Fruit fly (Drosophila melanogaster) whole organism, embryonic: ENCODE measurements around the gene H.

Experiments
- Abd-B ChIP-seq: fragments of 200-800 bp; sonication (Bioruptor generic); optimal IDR thresholded peaks from 2 replicates; lab custom pipeline; 2018; ENCODE audit warnings: missing biosample characterization, mild to moderate bottlenecking, missing genetic modification characterization, moderate library complexity
- CG12219 ChIP-seq: fragments of 200-800 bp; sonication (Bioruptor generic); optimal IDR thresholded peaks from 3 replicates; lab custom pipeline; 2018; ENCODE audit warnings: missing biosample characterization, mild to moderate bottlenecking, missing genetic modification characterization
- CG1233 ChIP-seq: fragments of 200-800 bp; sonication (Bioruptor generic); optimal IDR thresholded peaks from 4 replicates; lab custom pipeline; 2018; ENCODE audit warnings: missing biosample characterization, mild to moderate bottlenecking, missing genetic modification characterization
- CG16815 ChIP-seq: fragments of 200-800 bp; sonication (Bioruptor generic); optimal IDR thresholded peaks from 3 replicates; lab custom pipeline; 2017; ENCODE audit warnings: missing biosample characterization, mild to moderate bottlenecking, missing genetic modification characterization
- CG17912 ChIP-seq: fragments of 200-800 bp; sonication (Bioruptor generic); optimal IDR thresholded peaks from 2 replicates; lab custom pipeline; 2018; ENCODE audit warnings: missing biosample characterization, mild to moderate bottlenecking, missing genetic modification characterization
- CG1832 ChIP-seq: fragments of 200-800 bp; sonication (Bioruptor generic); optimal IDR thresholded peaks from 2 replicates; lab custom pipeline; 2017; ENCODE audit warnings: missing biosample characterization, mild to moderate bottlenecking, missing genetic modification characterization, inconsistent platforms
- CG18599 ChIP-seq: fragments of 200-800 bp; sonication (Bioruptor generic); optimal IDR thresholded peaks from 3 replicates; lab custom pipeline; 2017; ENCODE audit warnings: missing biosample characterization, missing genetic modification characterization, mild to moderate bottlenecking, moderate library complexity, missing genetic modification reagents
- CG18764 ChIP-seq: fragments of 200-800 bp; sonication (Bioruptor generic); optimal IDR thresholded peaks from 3 replicates; lab custom pipeline; 2016; ENCODE audit warnings: missing biosample characterization, missing genetic modification characterization
- CG30403 ChIP-seq: fragments of 200-800 bp; sonication (Bioruptor generic); optimal IDR thresholded peaks from 3 replicates; lab custom pipeline; 2016; ENCODE audit warnings: missing biosample characterization, missing genetic modification characterization
- CG32772 ChIP-seq: fragments of 200-800 bp; sonication (Bioruptor generic); IDR thresholded peaks from 2 replicates; pipeline ENCODE4 v1.3.6; 2022; ENCODE audit warnings: missing biosample characterization, missing genetic modification characterization
- CG34422 ChIP-seq: fragments of 200-800 bp; sonication (Bioruptor generic); IDR thresholded peaks from 3 replicates; pipeline ENCODE4 v1.3.6; 2022; ENCODE audit warnings: missing biosample characterization, missing genetic modification characterization
- CG4854 ChIP-seq: fragments of 200-800 bp; sonication (Bioruptor generic); optimal IDR thresholded peaks from 2 replicates; lab custom pipeline; 2016; ENCODE audit warnings: missing biosample characterization, missing genetic modification characterization, inconsistent platforms
- CG5953 ChIP-seq: fragments of 200-800 bp; sonication (Bioruptor generic); IDR thresholded peaks from 2 replicates; pipeline ENCODE4 v1.3.6; 2022; ENCODE audit warnings: missing biosample characterization, missing genetic modification characterization
- CG6683 ChIP-seq: fragments of 200-800 bp; sonication (Bioruptor generic); optimal IDR thresholded peaks from 2 replicates; lab custom pipeline; 2017; ENCODE audit warnings: missing biosample characterization, mild to moderate bottlenecking, missing genetic modification characterization, missing genetic modification reagents
- CG6813 ChIP-seq: fragments of 200-800 bp; sonication (Bioruptor generic); optimal IDR thresholded peaks from 2 replicates; lab custom pipeline; 2017; ENCODE audit warnings: missing biosample characterization, missing genetic modification characterization, mild to moderate bottlenecking, moderate library complexity, missing genetic modification reagents
- CG8478 ChIP-seq: fragments of >200 bp; optimal IDR thresholded peaks from 2 replicates; lab custom pipeline; 2018
- CG9797 ChIP-seq: fragments of 200-800 bp; sonication (Bioruptor generic); optimal IDR thresholded peaks from 3 replicates; lab custom pipeline; 2018; ENCODE audit warnings: missing biosample characterization, mild to moderate bottlenecking, missing genetic modification characterization
- Chrac-16 ChIP-seq: fragments of 200-800 bp; sonication (Bioruptor generic); optimal IDR thresholded peaks from 3 replicates; lab custom pipeline; 2016; ENCODE audit warnings: missing biosample characterization, missing genetic modification characterization
- Dip2 ChIP-seq: fragments of 200-800 bp; sonication (Bioruptor generic); IDR thresholded peaks from 2 replicates; pipeline ENCODE4 v1.3.6; 2022; ENCODE audit warnings: missing biosample characterization, missing genetic modification characterization
- Doc2 ChIP-seq: fragments of 200-800 bp; sonication (Bioruptor generic); IDR thresholded peaks from 2 replicates; pipeline ENCODE4 v1.3.6; 2022; ENCODE audit warnings: missing biosample characterization, missing genetic modification characterization
- Gug ChIP-seq: fragments of 200-800 bp; sonication (Bioruptor generic); IDR thresholded peaks from 4 replicates; pipeline ENCODE4 v1.3.6; 2022; ENCODE audit warnings: missing biosample characterization, missing genetic modification characterization
- HLH3B ChIP-seq: fragments of 200-800 bp; sonication (Bioruptor generic); IDR thresholded peaks from 2 replicates; pipeline ENCODE4 v1.3.6; 2022; ENCODE audit warnings: missing biosample characterization, missing genetic modification characterization
- Lhr ChIP-seq: fragments of 200-800 bp; sonication (Bioruptor generic); optimal IDR thresholded peaks from 3 replicates; lab custom pipeline; 2017; ENCODE audit warnings: mild to moderate bottlenecking, missing biosample characterization, missing genetic modification reagents, missing genetic modification characterization
- NK7.1 ChIP-seq: fragments of 200-800 bp; sonication (Bioruptor generic); optimal IDR thresholded peaks from 3 replicates; lab custom pipeline; 2016; ENCODE audit warnings: missing biosample characterization, missing genetic modification characterization
- Opbp ChIP-seq: fragments of 200-800 bp; sonication (Bioruptor generic); IDR thresholded peaks from 3 replicates; pipeline ENCODE4 v1.3.6; 2022; ENCODE audit warnings: missing biosample characterization, missing genetic modification characterization; ENCODE audit not compliant: partially characterized antibody
- PHDP ChIP-seq: fragments of 200-800 bp; sonication (Bioruptor generic); optimal IDR thresholded peaks from 3 replicates; lab custom pipeline; 2018; ENCODE audit warnings: missing biosample characterization, mild to moderate bottlenecking, missing genetic modification characterization, moderate library complexity
- Sin3A ChIP-seq: fragments of >200 bp; optimal IDR thresholded peaks from 2 replicates; lab custom pipeline; 2018
- Taf1 ChIP-seq: fragments of 200-800 bp; sonication (Bioruptor generic); IDR thresholded peaks from 2 replicates; pipeline ENCODE4 v1.3.6; 2022; ENCODE audit warnings: missing biosample characterization, missing genetic modification characterization
- al ChIP-seq: fragments of 200-800 bp; sonication (Bioruptor generic); IDR thresholded peaks from 2 replicates; pipeline ENCODE4 v1.3.6; 2022; ENCODE audit warnings: missing biosample characterization, missing genetic modification characterization
- az2 ChIP-seq: fragments of 200-800 bp; sonication (Bioruptor generic); optimal IDR thresholded peaks from 3 replicates; lab custom pipeline; 2016; ENCODE audit warnings: missing biosample characterization, missing genetic modification characterization
- bab2 ChIP-seq: fragments of 200-800 bp; sonication (Bioruptor generic); optimal IDR thresholded peaks from 2 replicates; lab custom pipeline; 2016; ENCODE audit warnings: missing biosample characterization, missing genetic modification characterization
- bowl ChIP-seq: fragments of 200-800 bp; sonication (Bioruptor generic); IDR thresholded peaks from 2 replicates; pipeline ENCODE4 v1.3.6; 2022; ENCODE audit warnings: missing biosample characterization, missing genetic modification characterization
- chinmo ChIP-seq: fragments of 200-800 bp; sonication (Bioruptor generic); IDR thresholded peaks from 4 replicates; pipeline ENCODE4 v1.3.6; 2022; ENCODE audit warnings: missing biosample characterization, missing genetic modification characterization; ENCODE audit not compliant: partially characterized antibody
- crc ChIP-seq: fragments of 200-800 bp; sonication (Bioruptor generic); optimal IDR thresholded peaks from 2 replicates; lab custom pipeline; 2016; ENCODE audit warnings: missing biosample characterization, missing genetic modification characterization
- cwo ChIP-seq: fragments of 200-800 bp; sonication (Bioruptor generic); optimal IDR thresholded peaks from 3 replicates; lab custom pipeline; 2017; ENCODE audit warnings: missing biosample characterization, missing genetic modification characterization, mild to moderate bottlenecking, moderate library complexity, missing genetic modification reagents
- dan ChIP-seq: fragments of 200-800 bp; sonication (Bioruptor generic); IDR thresholded peaks from 2 replicates; pipeline ENCODE4 v1.3.6; 2022; ENCODE audit warnings: missing biosample characterization, missing genetic modification characterization
- dm ChIP-seq: fragments of 200-800 bp; sonication (Bioruptor generic); optimal IDR thresholded peaks from 3 replicates; lab custom pipeline; 2016; ENCODE audit warnings: missing biosample characterization, missing genetic modification characterization
- ewg ChIP-seq: fragments of 200-800 bp; sonication (Bioruptor generic); optimal IDR thresholded peaks from 3 replicates; lab custom pipeline; 2017; ENCODE audit warnings: mild to moderate bottlenecking, missing biosample characterization, missing genetic modification reagents, missing genetic modification characterization
- fd102C ChIP-seq: fragments of 200-800 bp; sonication (Bioruptor generic); optimal IDR thresholded peaks from 2 replicates; lab custom pipeline; 2018; ENCODE audit warnings: missing biosample characterization, mild to moderate bottlenecking, missing genetic modification characterization, moderate library complexity
- fd3F ChIP-seq: fragments of 200-800 bp; sonication (Bioruptor generic); optimal IDR thresholded peaks from 2 replicates; lab custom pipeline; 2018; ENCODE audit warnings: missing biosample characterization, mild to moderate bottlenecking, missing genetic modification characterization, moderate library complexity
- grn ChIP-seq: fragments of 200-800 bp; sonication (Bioruptor generic); optimal IDR thresholded peaks from 3 replicates; lab custom pipeline; 2017; ENCODE audit warnings: missing biosample characterization, missing genetic modification characterization
- gsb-n ChIP-seq: fragments of 200-800 bp; sonication (Bioruptor generic); optimal IDR thresholded peaks from 3 replicates; lab custom pipeline; 2018; ENCODE audit warnings: missing biosample characterization, mild to moderate bottlenecking, missing genetic modification characterization
- lilli ChIP-seq: fragments of 200-800 bp; sonication (Bioruptor generic); optimal IDR thresholded peaks from 3 replicates; lab custom pipeline; 2016; ENCODE audit warnings: missing biosample characterization, missing genetic modification characterization
- mam ChIP-seq: fragments of 200-800 bp; sonication (Bioruptor generic); optimal IDR thresholded peaks from 3 replicates; lab custom pipeline; 2016; ENCODE audit warnings: missing biosample characterization, missing genetic modification characterization
- shn ChIP-seq: fragments of 200-800 bp; sonication (Bioruptor generic); optimal IDR thresholded peaks from 3 replicates; lab custom pipeline; 2016; ENCODE audit warnings: missing biosample characterization, missing genetic modification characterization
- slou ChIP-seq: fragments of 200-800 bp; sonication (Bioruptor generic); optimal IDR thresholded peaks from 3 replicates; lab custom pipeline; 2016; ENCODE audit warnings: missing biosample characterization, missing genetic modification characterization
- sna ChIP-seq: fragments of 200-800 bp; sonication (Bioruptor generic); IDR thresholded peaks from 2 replicates; pipeline ENCODE4 v1.3.6; 2022; ENCODE audit warnings: missing biosample characterization, missing genetic modification characterization; ENCODE audit not compliant: partially characterized antibody
- stwl ChIP-seq: fragments of 200-800 bp; sonication (Bioruptor generic); optimal IDR thresholded peaks from 3 replicates; lab custom pipeline; 2018; ENCODE audit warnings: missing biosample characterization, mild to moderate bottlenecking, missing genetic modification characterization, moderate library complexity
- tap ChIP-seq: fragments of 200-800 bp; optimal IDR thresholded peaks from 3 replicates; lab custom pipeline; 2019; ENCODE audit warnings: missing biosample characterization, mild to moderate bottlenecking, missing genetic modification characterization, moderate library complexity
- tx ChIP-seq: fragments of 200-800 bp; sonication (Bioruptor generic); optimal IDR thresholded peaks from 2 replicates; lab custom pipeline; 2016; ENCODE audit warnings: missing biosample characterization, missing genetic modification characterization
- unpg ChIP-seq: fragments of 200-800 bp; sonication (Bioruptor generic); optimal IDR thresholded peaks from 3 replicates; lab custom pipeline; 2018; ENCODE audit warnings: missing biosample characterization, mild to moderate bottlenecking, missing genetic modification characterization, moderate library complexity
- wor ChIP-seq: fragments of 200-800 bp; sonication (Bioruptor generic); IDR thresholded peaks from 2 replicates; pipeline ENCODE4 v1.3.6; 2022; ENCODE audit warnings: missing biosample characterization, missing genetic modification characterization

Gene H

dm6 chr3R:20633984-20634446 is 12.3 kb downstream of the H start (continued):
- peak; percentile 39 for TF ChIP-seq NK7.1 (GFP tag; lab: Kevin White, UChicago)
- no peak for TF ChIP-seq Lhr (GFP tag; lab: Kevin White, UChicago)
- TF ChIP-seq CG6683, result peak; percentile 37
- TF ChIP-seq Dip2 (GFP tag; lab: Robert Waterston, UW), result no peak
- no peak for TF ChIP-seq sna (GFP tag; lab: Robert Waterston, UW)
- TF ChIP-seq bowl (GFP tag; lab: Robert Waterston, UW), result no peak
- TF ChIP-seq CG34422 (GFP tag; lab: Robert Waterston, UW), result peak; percentile 87
- 0 out of 2 replicates have a peak, but pooled peaks have one; percentile 47 for TF ChIP-seq Taf1
- TF ChIP-seq lilli, result peak; percentile 79
- TF ChIP-seq CG18764 (GFP tag; lab: Kevin White, UChicago), result no peak
- no peak for TF ChIP-seq Opbp (GFP tag; lab: Robert Waterston, UW)
- no peak for TF ChIP-seq unpg (GFP tag; lab: Kevin White, UChicago)
- TF ChIP-seq CG5953 (GFP tag; lab: Robert Waterston, UW), result no peak
- TF ChIP-seq shn (GFP tag; lab: Kevin White, UChicago), result peak; percentile 75
- peak; percentile 65 for TF ChIP-seq al (GFP tag; lab: Robert Waterston, UW)
- TF ChIP-seq fd3F (GFP tag; lab: Kevin White, UChicago), result peak; percentile 43
- TF ChIP-seq CG8478 (lab: Kevin White, UChicago), result no peak
- TF ChIP-seq CG30403, result peak; percentile 79
- no peak for TF ChIP-seq fd102C (GFP tag; lab: Kevin White, UChicago)
- peak; percentile 41 for TF ChIP-seq CG6813 (GFP tag; lab: Kevin White, UChicago)
- TF ChIP-seq grn (GFP tag; lab: Kevin White, UChicago), result no peak
- TF ChIP-seq Gug (GFP tag; lab: Robert Waterston, UW), result peak; percentile 48; the same call in 2 of the 4 replicates
- TF ChIP-seq CG4854 (GFP tag; lab: Kevin White, UChicago), result peak; percentile 16
- TF ChIP-seq Abd-B, result no peak
- no peak for TF ChIP-seq CG12219 (GFP tag; lab: Kevin White, UChicago)
- TF ChIP-seq Sin3A (lab: Kevin White, UChicago), result no peak
- peak; percentile 50 for TF ChIP-seq wor (GFP tag; lab: Robert Waterston, UW)
- TF ChIP-seq CG32772 (GFP tag; lab: Robert Waterston, UW), result peak; percentile 61
- TF ChIP-seq gsb-n, result no peak
- TF ChIP-seq dan (GFP tag; lab: Robert Waterston, UW), result no peak
- TF ChIP-seq CG1233 (GFP tag; lab: Kevin White, UChicago), result no peak
- TF ChIP-seq CG16815 (GFP tag; lab: Kevin White, UChicago), result peak; percentile 27
- TF ChIP-seq stwl (tag; lab: Kevin White, UChicago), result no peak
- peak; percentile 64 for TF ChIP-seq bab2 (GFP tag; lab: Kevin White, UChicago)
- TF ChIP-seq CG9797, result no peak
- no peak for TF ChIP-seq CG1832
- TF ChIP-seq dm (GFP tag; lab: Kevin White, UChicago), result peak; percentile 54
- no peak for TF ChIP-seq ewg (GFP tag; lab: Kevin White, UChicago)
- no peak for TF ChIP-seq cwo
- peak; percentile 71 for TF ChIP-seq tx (GFP tag; lab: Kevin White, UChicago)
- TF ChIP-seq HLH3B (GFP tag; lab: Robert Waterston, UW), result peak; percentile 46; the same call in 1 of the 2 replicates
- TF ChIP-seq slou (GFP tag; lab: Kevin White, UChicago), result no peak
- peak; percentile 77 for TF ChIP-seq mam (GFP tag; lab: Kevin White, UChicago)
- TF ChIP-seq Doc2 (GFP tag; lab: Robert Waterston, UW), result no peak
- peak; percentile 67 for TF ChIP-seq az2 (GFP tag; lab: Kevin White, UChicago)
- TF ChIP-seq PHDP, result no peak
- peak; percentile 58 for TF ChIP-seq Chrac-16 (GFP tag; lab: Kevin White, UChicago)
- TF ChIP-seq chinmo, result no peak
- peak; percentile 58 for TF ChIP-seq crc (GFP tag; lab: Kevin White, UChicago)
- no peak for TF ChIP-seq CG18599 (GFP tag; lab: Kevin White, UChicago)
- TF ChIP-seq CG17912, result no peak
- TF ChIP-seq tap (tag; lab: Kevin White, UChicago), result no peak
